Fruit fly (Drosophila melanogaster) whole organism, embryonic: Measurements from ENCODE around the gene Rbf2.

Source experiments
- Bteb2 ChIP-seq: fragments of 200-800 bp; sonication (Bioruptor generic); optimal IDR thresholded peaks from 2 replicates; lab custom pipeline; 2016; ENCODE audit warnings: missing biosample characterization, missing genetic modification characterization
- CG10321 ChIP-seq: fragments of 200-800 bp; sonication (Bioruptor generic); IDR thresholded peaks from 2 replicates; pipeline ENCODE4 v1.3.6; 2022; ENCODE audit warnings: missing biosample characterization, missing genetic modification characterization
- CG10462 ChIP-seq: fragments of 200-800 bp; sonication (Bioruptor generic); optimal IDR thresholded peaks from 2 replicates; lab custom pipeline; 2016; ENCODE audit warnings: missing biosample characterization, missing genetic modification characterization
- CG11504 ChIP-seq: fragments of 200-800 bp; sonication (Bioruptor generic); optimal IDR thresholded peaks from 3 replicates; lab custom pipeline; 2019; ENCODE audit warnings: missing biosample characterization, mild to moderate bottlenecking, missing genetic modification characterization, moderate library complexity
- CG11560 ChIP-seq: fragments of 200-800 bp; sonication (Bioruptor generic); IDR thresholded peaks from 3 replicates; pipeline ENCODE4 v1.3.6; 2022; ENCODE audit warnings: missing biosample characterization, missing genetic modification characterization
- CG12071 ChIP-seq: fragments of 200-800 bp; sonication (Bioruptor generic); optimal IDR thresholded peaks from 3 replicates; lab custom pipeline; 2018; ENCODE audit warnings: missing biosample characterization, mild to moderate bottlenecking, missing genetic modification characterization
- CG14965 ChIP-seq: fragments of 200-800 bp; sonication (Bioruptor generic); optimal IDR thresholded peaks from 2 replicates; lab custom pipeline; 2016; ENCODE audit warnings: missing biosample characterization, missing genetic modification characterization, borderline replicate concordance
- CG15011 ChIP-seq: fragments of 200-800 bp; sonication (Bioruptor generic); optimal IDR thresholded peaks from 3 replicates; lab custom pipeline; 2018; ENCODE audit warnings: missing biosample characterization, mild to moderate bottlenecking, missing genetic modification characterization
- CG1529 ChIP-seq: fragments of 200-800 bp; sonication (Bioruptor generic); optimal IDR thresholded peaks from 3 replicates; lab custom pipeline; 2018; ENCODE audit warnings: missing biosample characterization, missing genetic modification characterization
- CG16779 ChIP-seq: fragments of 200-800 bp; sonication (Bioruptor generic); IDR thresholded peaks from 2 replicates; pipeline ENCODE4 v1.3.6; 2022; ENCODE audit warnings: missing biosample characterization, missing genetic modification characterization
- CG17361 ChIP-seq: fragments of 200-800 bp; sonication (Bioruptor generic); IDR thresholded peaks from 3 replicates; pipeline ENCODE4 v1.3.6; 2022; ENCODE audit warnings: missing biosample characterization, missing genetic modification characterization
- CG17568 ChIP-seq: fragments of 200-800 bp; sonication (Bioruptor generic); optimal IDR thresholded peaks from 2 replicates; lab custom pipeline; 2018; ENCODE audit warnings: missing biosample characterization, mild to moderate bottlenecking, missing genetic modification characterization, moderate library complexity
- CG1792 ChIP-seq: fragments of 200-800 bp; sonication (Bioruptor generic); optimal IDR thresholded peaks from 2 replicates; lab custom pipeline; 2016; ENCODE audit warnings: missing biosample characterization, missing genetic modification characterization
- CG18599 ChIP-seq: fragments of 200-800 bp; sonication (Bioruptor generic); optimal IDR thresholded peaks from 3 replicates; lab custom pipeline; 2017; ENCODE audit warnings: missing biosample characterization, missing genetic modification characterization, mild to moderate bottlenecking, moderate library complexity, missing genetic modification reagents
- CG2116 ChIP-seq: fragments of 200-800 bp; sonication (Bioruptor generic); optimal IDR thresholded peaks from 3 replicates; lab custom pipeline; 2018; ENCODE audit warnings: missing biosample characterization, mild to moderate bottlenecking, missing genetic modification characterization
- CG3163 ChIP-seq: fragments of 200-800 bp; sonication (Bioruptor generic); optimal IDR thresholded peaks from 3 replicates; lab custom pipeline; 2016; ENCODE audit warnings: missing biosample characterization, missing genetic modification characterization
- CG32767 ChIP-seq: fragments of 200-800 bp; sonication (Bioruptor generic); IDR thresholded peaks from 2 replicates; pipeline ENCODE4 v1.3.6; 2022; ENCODE audit warnings: missing biosample characterization, missing genetic modification characterization
- CG3995 ChIP-seq: fragments of 200-800 bp; sonication (Bioruptor generic); optimal IDR thresholded peaks from 3 replicates; lab custom pipeline; 2016; ENCODE audit warnings: missing biosample characterization, missing genetic modification characterization
- CG4424 ChIP-seq: fragments of 200-800 bp; sonication (Bioruptor generic); optimal IDR thresholded peaks from 3 replicates; lab custom pipeline; 2016; ENCODE audit warnings: missing biosample characterization, missing genetic modification characterization
- CG4730 ChIP-seq: fragments of 200-800 bp; sonication (Bioruptor generic); IDR thresholded peaks from 2 replicates; pipeline ENCODE4 v1.3.6; 2022; ENCODE audit warnings: missing biosample characterization, missing genetic modification characterization
- CG6175 ChIP-seq: fragments of 200-800 bp; sonication (Bioruptor generic); IDR thresholded peaks from 3 replicates; pipeline ENCODE4 v1.3.6; 2022; ENCODE audit warnings: missing biosample characterization, missing genetic modification characterization
- CG7357 ChIP-seq: fragments of 200-800 bp; sonication (Bioruptor generic); IDR thresholded peaks from 3 replicates; pipeline ENCODE4 v1.3.6; 2022; ENCODE audit warnings: missing biosample characterization, missing genetic modification characterization
- CG7372 ChIP-seq: fragments of 200-800 bp; sonication (Bioruptor generic); IDR thresholded peaks from 2 replicates; pipeline ENCODE4 v1.3.6; 2022; ENCODE audit warnings: missing biosample characterization, missing genetic modification characterization
- CG7963 ChIP-seq: fragments of 200-800 bp; sonication (Bioruptor generic); IDR thresholded peaks from 3 replicates; pipeline ENCODE4 v1.3.6; 2022; ENCODE audit warnings: missing biosample characterization, missing genetic modification characterization; ENCODE audit not compliant: partially characterized antibody
- CG9215 ChIP-seq: fragments of 200-800 bp; sonication (Bioruptor generic); IDR thresholded peaks from 2 replicates; pipeline ENCODE4 v1.3.6; 2022; ENCODE audit warnings: missing biosample characterization, missing genetic modification characterization
- CG9797 ChIP-seq: fragments of 200-800 bp; sonication (Bioruptor generic); optimal IDR thresholded peaks from 3 replicates; lab custom pipeline; 2018; ENCODE audit warnings: missing biosample characterization, mild to moderate bottlenecking, missing genetic modification characterization
- Dp ChIP-seq: fragments of 200-800 bp; sonication (Bioruptor generic); optimal IDR thresholded peaks from 2 replicates; lab custom pipeline; 2018; ENCODE audit warnings: missing biosample characterization, mild to moderate bottlenecking, missing genetic modification characterization, moderate library complexity
- Gug ChIP-seq: fragments of 200-800 bp; sonication (Bioruptor generic); IDR thresholded peaks from 4 replicates; pipeline ENCODE4 v1.3.6; 2022; ENCODE audit warnings: missing biosample characterization, missing genetic modification characterization
- Lhr ChIP-seq: fragments of 200-800 bp; sonication (Bioruptor generic); optimal IDR thresholded peaks from 3 replicates; lab custom pipeline; 2017; ENCODE audit warnings: mild to moderate bottlenecking, missing biosample characterization, missing genetic modification reagents, missing genetic modification characterization
- MTF-1 ChIP-seq: fragments of 200-800 bp; sonication (Bioruptor generic); optimal IDR thresholded peaks from 2 replicates; lab custom pipeline; 2018; ENCODE audit warnings: missing biosample characterization, mild to moderate bottlenecking, missing genetic modification characterization, borderline replicate concordance
- NfI ChIP-seq: fragments of 200-800 bp; sonication (Bioruptor generic); optimal IDR thresholded peaks from 3 replicates; lab custom pipeline; 2018; ENCODE audit warnings: missing biosample characterization, mild to moderate bottlenecking, missing genetic modification characterization, moderate library complexity
- Sox102F ChIP-seq: fragments of 200-800 bp; sonication (Bioruptor generic); optimal IDR thresholded peaks from 2 replicates; lab custom pipeline; 2018; ENCODE audit warnings: missing biosample characterization, mild to moderate bottlenecking, missing genetic modification characterization, moderate library complexity
- Sry-δ ChIP-seq: fragments of 200-800 bp; sonication (Bioruptor generic); optimal IDR thresholded peaks from 2 replicates; lab custom pipeline; 2016; ENCODE audit warnings: missing biosample characterization, missing genetic modification characterization
- caup ChIP-seq: fragments of 200-800 bp; sonication (Bioruptor generic); optimal IDR thresholded peaks from 3 replicates; lab custom pipeline; 2017; ENCODE audit warnings: missing biosample characterization, mild to moderate bottlenecking, missing genetic modification characterization, moderate library complexity; ENCODE audit not compliant: severe bottlenecking
- cwo ChIP-seq: fragments of 200-800 bp; sonication (Bioruptor generic); optimal IDR thresholded peaks from 3 replicates; lab custom pipeline; 2017; ENCODE audit warnings: missing biosample characterization, missing genetic modification characterization, mild to moderate bottlenecking, moderate library complexity, missing genetic modification reagents
- ewg ChIP-seq: fragments of 200-800 bp; sonication (Bioruptor generic); optimal IDR thresholded peaks from 3 replicates; lab custom pipeline; 2017; ENCODE audit warnings: mild to moderate bottlenecking, missing biosample characterization, missing genetic modification reagents, missing genetic modification characterization
- gcm ChIP-seq: fragments of 200-800 bp; sonication (Bioruptor generic); optimal IDR thresholded peaks from 2 replicates; lab custom pipeline; 2019; ENCODE audit warnings: missing biosample characterization, mild to moderate bottlenecking, missing genetic modification characterization, moderate library complexity
- gro ChIP-seq: fragments of 200-800 bp; sonication (Bioruptor generic); optimal IDR thresholded peaks from 2 replicates; lab custom pipeline; 2016; ENCODE audit warnings: missing biosample characterization, missing genetic modification characterization
- gt ChIP-seq: fragments of 200-800 bp; sonication (Bioruptor generic); IDR thresholded peaks from 2 replicates; pipeline ENCODE4 v1.3.6; 2022; ENCODE audit warnings: missing biosample characterization, missing genetic modification characterization
- jigr1 ChIP-seq: fragments of 200-800 bp; sonication (Bioruptor generic); IDR thresholded peaks from 3 replicates; pipeline ENCODE4 v1.3.6; 2022; ENCODE audit warnings: missing biosample characterization, missing genetic modification characterization
- lbe ChIP-seq: fragments of 200-800 bp; sonication (Bioruptor generic); optimal IDR thresholded peaks from 2 replicates; lab custom pipeline; 2016; ENCODE audit warnings: missing biosample characterization, mild to moderate bottlenecking, missing genetic modification characterization
- lola ChIP-seq, 3 experiments: fragments of >200 bp in 2 of 3; fragments of 200-800 bp in 1 of 3; sonication (Bioruptor generic) in 1 of 3; optimal IDR thresholded peaks; 2 replicates each; lab custom pipeline; 2017 to 2019; ENCODE audit warnings: missing biosample characterization in 3 of 3, missing genetic modification characterization in 3 of 3, mild to moderate bottlenecking in 1 of 3, moderate library complexity in 1 of 3
- maf-S ChIP-seq: fragments of 200-800 bp; sonication (Bioruptor generic); optimal IDR thresholded peaks from 2 replicates; lab custom pipeline; 2016; ENCODE audit warnings: missing biosample characterization, missing genetic modification characterization
- nau ChIP-seq: fragments of 200-800 bp; sonication (Bioruptor generic); optimal IDR thresholded peaks from 3 replicates; lab custom pipeline; 2017; ENCODE audit warnings: missing biosample characterization, mild to moderate bottlenecking, missing genetic modification characterization, missing genetic modification reagents
- nom ChIP-seq: fragments of 200-800 bp; sonication (Bioruptor generic); optimal IDR thresholded peaks from 2 replicates; lab custom pipeline; 2017; ENCODE audit warnings: missing biosample characterization, missing genetic modification characterization, mild to moderate bottlenecking, moderate library complexity, missing genetic modification reagents
- psq ChIP-seq: fragments of 200-800 bp; sonication (Bioruptor generic); optimal IDR thresholded peaks from 2 replicates; lab custom pipeline; 2017; ENCODE audit warnings: missing biosample characterization, missing genetic modification characterization
- sens-2 ChIP-seq: fragments of 200-800 bp; sonication (Bioruptor generic); IDR thresholded peaks from 2 replicates; pipeline ENCODE4 v1.3.6; 2022; ENCODE audit warnings: missing biosample characterization, missing genetic modification characterization
- toy ChIP-seq: fragments of 200-800 bp; sonication (Bioruptor generic); IDR thresholded peaks from 2 replicates; pipeline ENCODE4 v1.3.6; 2022; ENCODE audit warnings: missing biosample characterization, missing genetic modification characterization
- vvl ChIP-seq: fragments of 200-800 bp; sonication (Bioruptor generic); IDR thresholded peaks from 2 replicates; pipeline ENCODE4 v1.3.6; 2022; ENCODE audit warnings: missing biosample characterization, missing genetic modification characterization
- wor ChIP-seq: fragments of 200-800 bp; sonication (Bioruptor generic); IDR thresholded peaks from 2 replicates; pipeline ENCODE4 v1.3.6; 2022; ENCODE audit warnings: missing biosample characterization, missing genetic modification characterization
- zfh2 ChIP-seq: fragments of 200-800 bp; sonication (Bioruptor generic); optimal IDR thresholded peaks from 2 replicates; lab custom pipeline; 2016; ENCODE audit warnings: missing biosample characterization, missing genetic modification characterization

The Rbf2 gene

DNA sequence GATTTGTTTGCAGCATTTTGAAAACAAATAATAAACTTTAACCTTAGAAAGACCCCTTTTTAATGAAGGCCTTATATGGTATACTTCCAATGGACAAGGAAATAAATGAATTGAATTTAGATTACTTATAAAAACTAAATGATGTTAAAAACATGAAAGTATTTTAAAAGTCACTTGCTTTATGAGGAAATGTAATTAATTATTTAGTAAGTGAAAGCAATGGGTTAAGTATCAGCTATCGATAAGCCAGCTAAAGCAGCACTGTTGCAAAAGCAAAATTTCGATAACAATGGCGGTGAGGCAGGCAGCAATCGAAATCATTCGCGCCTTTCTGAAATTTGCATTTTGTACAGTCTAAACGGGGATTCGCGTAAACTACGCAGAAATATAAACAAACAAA is at the start of gene Rbf2, which contains the start of gene CG32856 (continued):
- TF ChIP-seq CG6175 (GFP tag; lab: Robert Waterston, UW) = no peak
- TF ChIP-seq CG17568 (GFP tag; lab: Kevin White, UChicago) = no peak
- TF ChIP-seq CG2116 (GFP tag; lab: Kevin White, UChicago) = peak; percentile 99
- no peak for TF ChIP-seq CG10321 (GFP tag; lab: Robert Waterston, UW)
- no peak for TF ChIP-seq CG1792 (GFP tag; lab: Kevin White, UChicago)
- TF ChIP-seq lbe = no peak
- TF ChIP-seq nau (GFP tag; lab: Kevin White, UChicago) = no peak
- no peak for TF ChIP-seq gt (GFP tag; lab: Robert Waterston, UW)
- TF ChIP-seq CG11560 (tag; lab: Robert Waterston, UW) = no peak
- TF ChIP-seq Sox102F (GFP tag; lab: Kevin White, UChicago) = peak; percentile 90
- no peak for TF ChIP-seq cwo
- no peak for TF ChIP-seq CG11504
- peak; percentile 15 for TF ChIP-seq gro
- peak; percentile 84 for TF ChIP-seq Dp (GFP tag; lab: Kevin White, UChicago)
- TF ChIP-seq maf-S (GFP tag; lab: Kevin White, UChicago) = peak; percentile 74
- peak; percentile 75 for TF ChIP-seq Sry-δ (GFP tag; lab: Kevin White, UChicago)
- peak in 1 of 3 experiments; percentile 76 for TF ChIP-seq lola (GFP tag; optimal IDR thresholded peaks at IDR 0.05; lab: Kevin White, UChicago)
- TF ChIP-seq CG7963 (GFP tag; lab: Robert Waterston, UW) = peak; percentile 90
- TF ChIP-seq caup (GFP tag; lab: Kevin White, UChicago) = no peak
- 0 out of 2 replicates have a peak, but pooled peaks have one; percentile 69 for TF ChIP-seq CG32767 (GFP tag; lab: Robert Waterston, UW)
- no peak for TF ChIP-seq MTF-1 (GFP tag; lab: Kevin White, UChicago)
- TF ChIP-seq CG4730 (GFP tag; lab: Robert Waterston, UW) = no peak
- TF ChIP-seq CG1529 = no peak
- 0 out of 3 replicates have a peak, but pooled peaks have one; percentile 16 for TF ChIP-seq CG7357 (GFP tag; lab: Robert Waterston, UW)
- peak; percentile 46 for TF ChIP-seq psq (GFP tag; lab: Kevin White, UChicago)
- TF ChIP-seq CG16779 (GFP tag; lab: Robert Waterston, UW) = no peak
- peak; percentile 87 for TF ChIP-seq CG3995
- no peak for TF ChIP-seq sens-2 (GFP tag; lab: Robert Waterston, UW)
- no peak for TF ChIP-seq CG9215 (GFP tag; lab: Robert Waterston, UW)
- no peak for TF ChIP-seq toy (GFP tag; lab: Robert Waterston, UW)
- peak; percentile 62 for TF ChIP-seq wor (GFP tag; lab: Robert Waterston, UW)
- TF ChIP-seq vvl = peak; percentile 87
- no peak for TF ChIP-seq CG14965
- peak; percentile 87 for TF ChIP-seq zfh2
- TF ChIP-seq Lhr (GFP tag; lab: Kevin White, UChicago) = no peak
- TF ChIP-seq CG9797 (GFP tag; lab: Kevin White, UChicago) = peak; percentile 2
- TF ChIP-seq Gug (GFP tag; lab: Robert Waterston, UW) = no peak
- TF ChIP-seq CG4424 = peak; percentile 63
- TF ChIP-seq Bteb2 (GFP tag; lab: Kevin White, UChicago) = peak; percentile 88
- TF ChIP-seq nom (GFP tag; lab: Kevin White, UChicago) = peak; percentile 5
- no peak for TF ChIP-seq gcm (GFP tag; lab: Kevin White, UChicago)
- no peak; the same call in 2 of the 3 replicates for TF ChIP-seq jigr1 (GFP tag; lab: Robert Waterston, UW)
- peak; percentile 84 for TF ChIP-seq NfI (GFP tag; lab: Kevin White, UChicago)
- TF ChIP-seq ewg = peak; percentile 43
- TF ChIP-seq CG12071 (GFP tag; lab: Kevin White, UChicago) = no peak
- TF ChIP-seq CG7372 = no peak
- TF ChIP-seq CG18599 (GFP tag; lab: Kevin White, UChicago) = no peak
- no peak for TF ChIP-seq CG3163 (GFP tag; lab: Kevin White, UChicago)
- TF ChIP-seq CG15011 (GFP tag; lab: Kevin White, UChicago) = no peak
- TF ChIP-seq CG17361 = peak; percentile 65
- peak; percentile 61 for TF ChIP-seq CG10462 (GFP tag; lab: Kevin White, UChicago)
